Worm (Caenorhabditis elegans): ENCODE measurements around the gene snpn-1.

Gene snpn-1

DNA sequence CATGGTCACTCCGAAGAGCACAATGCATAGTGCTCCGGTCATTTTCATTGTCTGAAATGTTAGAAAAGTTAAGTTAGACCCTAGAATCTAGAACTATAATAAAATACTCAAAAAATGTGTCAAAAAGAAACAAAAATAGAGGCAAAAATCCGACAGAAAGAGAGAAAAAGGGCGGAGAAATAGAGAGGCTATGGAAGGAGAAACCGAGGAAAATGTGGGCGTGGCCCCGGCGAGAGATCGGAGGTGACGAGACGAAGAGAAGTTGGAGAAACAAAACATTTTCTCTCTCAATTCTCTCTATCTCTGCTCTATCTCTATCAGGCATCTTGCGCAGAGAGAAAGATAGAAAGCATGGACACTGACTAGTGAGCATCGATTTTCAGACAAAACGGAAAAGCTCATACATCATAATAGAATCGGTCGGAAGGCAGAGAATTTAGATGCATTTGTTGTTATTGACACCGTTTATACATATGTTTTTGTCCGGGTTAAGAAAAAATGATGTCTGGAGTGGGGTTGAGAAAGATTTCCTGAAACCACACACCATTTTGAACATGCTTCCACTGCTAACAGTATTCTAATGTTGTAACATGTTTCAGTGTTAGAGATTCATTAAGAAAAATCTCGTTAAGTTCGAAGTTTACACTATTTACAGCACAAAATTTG, 12.5 kb upstream of the snpn-1 start, which contains the start of gene C02B10.3 (continued):
- TF ChIP-seq nhr-25 (tag; optimal IDR thresholded peaks at IDR 0.05) = no peak
- TF ChIP-seq ceh-82 (tag; optimal IDR thresholded peaks at IDR 0.05) = no peak
- no peak for TF ChIP-seq pqm-1 (tag; optimal IDR thresholded peaks at IDR 0.05)
- TF ChIP-seq aly-2 (tag; optimal IDR thresholded peaks at IDR 0.05) = no peak
- TF ChIP-seq elt-1 (tag; optimal IDR thresholded peaks at IDR 0.05) = no peak
- no peak for TF ChIP-seq daf-12 (tag; optimal IDR thresholded peaks at IDR 0.05)
- no peak for TF ChIP-seq unc-62 (GFP tag; optimal IDR thresholded peaks at IDR 0.05)

- TF ChIP-seq R02D3.7 (tag; optimal IDR thresholded peaks at IDR 0.05) = no peak
- TF ChIP-seq eor-1 (tag; optimal IDR thresholded peaks at IDR 0.05) = no peak
- no peak for TF ChIP-seq nhr-67 (tag; optimal IDR thresholded peaks at IDR 0.05)
- no peak for TF ChIP-seq lsy-12 (tag; optimal IDR thresholded peaks at IDR 0.05)
- TF ChIP-seq nhr-77 (tag; optimal IDR thresholded peaks at IDR 0.05) = no peak
- no peak for TF ChIP-seq lin-39 (tag; optimal IDR thresholded peaks at IDR 0.05)
- TF ChIP-seq nfya-1 (tag; optimal IDR thresholded peaks at IDR 0.05; ENCODE audit: insufficient read depth) = no peak
- no peak for TF ChIP-seq daf-12 (tag; optimal IDR thresholded peaks at IDR 0.05)
- no peak for TF ChIP-seq elt-1 (tag; optimal IDR thresholded peaks at IDR 0.05)
- TF ChIP-seq fkh-10 (GFP tag; optimal IDR thresholded peaks at IDR 0.05) = no peak
Measured at ce11 chrIV:5101945-5102344, 11.1 kb upstream of the snpn-1 start.

DNA sequence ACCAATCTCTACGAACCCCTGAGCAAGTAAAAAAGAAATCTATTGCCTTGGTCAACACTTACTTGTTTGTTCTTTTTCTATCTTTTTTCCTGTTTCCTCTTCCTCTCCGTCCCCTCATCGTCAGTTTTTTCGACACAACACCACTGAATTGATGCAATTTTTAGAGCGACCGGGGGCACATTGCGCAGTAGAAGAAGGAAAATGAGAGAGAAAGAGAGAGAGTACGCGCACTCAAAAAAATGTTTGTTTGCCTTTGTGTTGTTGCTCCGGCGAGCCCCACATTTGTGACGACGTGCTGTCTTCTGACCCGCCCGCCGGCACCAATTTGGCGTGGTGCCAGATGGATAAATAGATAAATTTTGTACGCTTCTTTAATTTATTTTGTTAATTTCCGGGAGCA, 9.3 kb upstream of the snpn-1 start:
- TF ChIP-seq ztf-4 (tag; optimal IDR thresholded peaks at IDR 0.05) (no peak), snpc-4 (tag; optimal IDR thresholded peaks at IDR 0.05) (peak; percentile 4), nhr-76 (tag; optimal IDR thresholded peaks at IDR 0.05) (no peak), lin-15B (tag; optimal IDR thresholded peaks at IDR 0.05) (no peak), nhr-67 (tag; optimal IDR thresholded peaks at IDR 0.05) (no peak), lin-39 (tag; optimal IDR thresholded peaks at IDR 0.05) (peak; percentile 80), pqm-1 (tag; optimal IDR thresholded peaks at IDR 0.05) (no peak), ceh-28 (tag; optimal IDR thresholded peaks at IDR 0.05) (no peak), nfya-1 (tag; optimal IDR thresholded peaks at IDR 0.05; ENCODE audit: insufficient read depth) (peak; percentile 57), hmg-11 (tag; optimal IDR thresholded peaks at IDR 0.05) (peak; percentile 19), egl-27 (tag; optimal IDR thresholded peaks at IDR 0.05) (peak; percentile 4), R02D3.7 (tag; optimal IDR thresholded peaks at IDR 0.05) (no peak), pha-4 (tag; optimal IDR thresholded peaks at IDR 0.05) (peak; percentile 46)

DNA sequence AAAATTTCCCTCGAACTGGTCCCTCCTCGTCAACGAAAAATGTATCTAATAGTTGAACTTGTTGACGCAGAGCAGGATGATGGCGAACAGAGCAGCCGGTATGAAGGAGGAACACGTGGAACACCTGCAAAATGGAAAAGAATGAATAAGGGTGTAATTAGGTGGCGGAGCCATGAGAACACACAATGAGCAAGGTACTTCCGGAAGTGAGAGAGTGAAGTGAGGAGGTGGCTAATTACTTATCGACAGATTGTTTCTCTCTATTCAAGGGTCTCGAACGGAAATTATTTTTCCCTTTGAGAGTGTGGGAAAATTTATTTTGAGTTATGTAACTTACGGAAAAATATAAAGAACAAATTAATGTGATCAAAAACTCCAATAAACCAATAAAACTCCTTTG, 2.6 kb upstream of the snpn-1 start:
- TF ChIP-seq ceh-28 (tag; optimal IDR thresholded peaks at IDR 0.05) (no peak), elt-2 (tag; optimal IDR thresholded peaks at IDR 0.05) (no peak), ama-1 (optimal IDR thresholded peaks at IDR 0.05) (no peak), nhr-237 (tag; optimal IDR thresholded peaks at IDR 0.05) (no peak)

ce11 chrIV:5089795-5090528, 881 bp downstream of the snpn-1 start:
- TF ChIP-seq nhr-23 (tag; optimal IDR thresholded peaks at IDR 0.05) (peak; percentile 28), nhr-25 (tag; optimal IDR thresholded peaks at IDR 0.05) (peak; percentile 35), elt-3 (tag; optimal IDR thresholded peaks at IDR 0.05) (peak in 1 of 3 experiments; percentile 92), elt-2 (tag; optimal IDR thresholded peaks at IDR 0.05) (peak; percentile 79), nfya-1 (tag; optimal IDR thresholded peaks at IDR 0.05; ENCODE audit: insufficient read depth) (peak; percentile 12)

DNA sequence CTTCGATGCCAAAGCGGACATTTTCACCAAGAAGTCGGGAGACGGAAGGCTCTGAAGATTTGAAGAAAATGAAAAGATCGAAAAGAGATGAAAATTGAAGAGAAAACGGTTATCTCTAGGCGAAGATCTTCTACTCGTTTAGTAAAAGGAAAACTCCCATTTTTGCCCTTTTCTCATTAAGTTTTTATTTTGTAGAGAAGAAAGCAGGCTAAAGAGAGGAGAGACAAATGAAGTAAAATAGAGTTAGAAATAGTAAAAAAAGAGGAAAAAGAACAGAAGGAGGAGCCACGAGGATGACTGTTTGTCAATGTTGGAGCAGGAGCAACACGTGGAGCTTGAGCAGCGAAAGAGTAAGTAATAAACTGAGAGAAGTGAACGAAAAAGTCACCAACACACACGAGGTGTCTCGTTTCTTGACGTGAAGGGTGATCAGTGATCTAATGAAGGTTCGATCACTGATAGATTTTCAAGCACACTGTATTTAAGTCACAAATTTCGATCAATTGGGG, 2.0 kb downstream of the snpn-1 start, which contains the start of gene ivd-1:
TSS of gene ivd-1 (minus strand) at position 51 of the 509 bp plus-strand sequence.
- no peak for TF ChIP-seq elt-1 (tag; optimal IDR thresholded peaks at IDR 0.05)
- TF ChIP-seq ceh-82 (tag; optimal IDR thresholded peaks at IDR 0.05) = no peak
- TF ChIP-seq ama-1 (optimal IDR thresholded peaks at IDR 0.05) = no peak
- TF ChIP-seq nhr-237 (tag; optimal IDR thresholded peaks at IDR 0.05) = no peak
- no peak for TF ChIP-seq snpc-4 (tag; optimal IDR thresholded peaks at IDR 0.05)
- TF ChIP-seq egl-27 (tag; optimal IDR thresholded peaks at IDR 0.05) = no peak
- no peak for TF ChIP-seq jun-1 (tag; optimal IDR thresholded peaks at IDR 0.05)
- TF ChIP-seq elt-2 (tag; optimal IDR thresholded peaks at IDR 0.05) = peak; percentile 75
- no peak for TF ChIP-seq ztf-11 (tag; optimal IDR thresholded peaks at IDR 0.05)
- TF ChIP-seq nhr-77 (tag; optimal IDR thresholded peaks at IDR 0.05) = no peak
- TF ChIP-seq mdl-1 (tag; optimal IDR thresholded peaks at IDR 0.05) = peak; percentile 8
- peak; percentile 75 for TF ChIP-seq pha-4 (tag; optimal IDR thresholded peaks at IDR 0.05)
- no peak for TF ChIP-seq R02D3.7 (tag; optimal IDR thresholded peaks at IDR 0.05)
